Fruit fly (Drosophila melanogaster) whole organism, prepupa: ENCODE data around the gene CG31139.

Experiments used
- Blimp-1 ChIP-seq: fragments of 200-800 bp; sonication (Bioruptor generic); optimal IDR thresholded peaks from 3 replicates; lab custom pipeline; 2017; ENCODE audit warnings: missing biosample characterization, missing genetic modification characterization, mild to moderate bottlenecking, moderate library complexity, missing genetic modification reagents
- CG15336 ChIP-seq: fragments of 200-800 bp; sonication (Bioruptor generic); IDR thresholded peaks from 2 replicates; pipeline ENCODE4 v1.3.6; 2022; ENCODE audit warnings: missing biosample characterization, missing genetic modification characterization
- CG16779 ChIP-seq: fragments of 200-800 bp; sonication (Bioruptor generic); optimal IDR thresholded peaks from 3 replicates; lab custom pipeline; 2017; ENCODE audit warnings: missing biosample characterization, mild to moderate bottlenecking, missing genetic modification characterization
- CG31627 ChIP-seq: fragments of 200-800 bp; sonication (Bioruptor generic); optimal IDR thresholded peaks from 3 replicates; lab custom pipeline; 2016; ENCODE audit warnings: missing biosample characterization, missing genetic modification characterization
- CG3919 ChIP-seq: fragments of 200-800 bp; sonication (Bioruptor generic); optimal IDR thresholded peaks from 3 replicates; lab custom pipeline; 2016; ENCODE audit warnings: missing biosample characterization, missing genetic modification characterization
- CG7368 ChIP-seq: fragments of 200-800 bp; sonication (Bioruptor generic); optimal IDR thresholded peaks from 3 replicates; lab custom pipeline; 2016; ENCODE audit warnings: missing biosample characterization, missing genetic modification characterization
- CG8632 ChIP-seq: fragments of 200-800 bp; sonication (Bioruptor generic); optimal IDR thresholded peaks from 3 replicates; lab custom pipeline; 2016; ENCODE audit warnings: missing biosample characterization, missing genetic modification characterization
- Eip93F ChIP-seq: fragments of 200-800 bp; sonication (Bioruptor generic); optimal IDR thresholded peaks from 2 replicates; lab custom pipeline; 2016; ENCODE audit warnings: missing biosample characterization, mild to moderate bottlenecking, missing genetic modification characterization
- Hr39 ChIP-seq: fragments of 200-800 bp; sonication (Bioruptor generic); optimal IDR thresholded peaks from 2 replicates; lab custom pipeline; 2016; ENCODE audit warnings: missing biosample characterization, missing genetic modification characterization
- OdsH ChIP-seq: fragments of 200-800 bp; sonication (Bioruptor generic); optimal IDR thresholded peaks from 3 replicates; lab custom pipeline; 2016; ENCODE audit warnings: missing biosample characterization, missing genetic modification characterization
- Sox102F ChIP-seq: fragments of 200-800 bp; sonication (Bioruptor generic); optimal IDR thresholded peaks from 2 replicates; lab custom pipeline; 2016; ENCODE audit warnings: missing biosample characterization, mild to moderate bottlenecking, missing genetic modification characterization
- esn ChIP-seq: fragments of 200-800 bp; sonication (Bioruptor generic); optimal IDR thresholded peaks from 2 replicates; lab custom pipeline; 2016; ENCODE audit warnings: missing biosample characterization, mild to moderate bottlenecking, missing genetic modification characterization, moderate library complexity

DNA sequence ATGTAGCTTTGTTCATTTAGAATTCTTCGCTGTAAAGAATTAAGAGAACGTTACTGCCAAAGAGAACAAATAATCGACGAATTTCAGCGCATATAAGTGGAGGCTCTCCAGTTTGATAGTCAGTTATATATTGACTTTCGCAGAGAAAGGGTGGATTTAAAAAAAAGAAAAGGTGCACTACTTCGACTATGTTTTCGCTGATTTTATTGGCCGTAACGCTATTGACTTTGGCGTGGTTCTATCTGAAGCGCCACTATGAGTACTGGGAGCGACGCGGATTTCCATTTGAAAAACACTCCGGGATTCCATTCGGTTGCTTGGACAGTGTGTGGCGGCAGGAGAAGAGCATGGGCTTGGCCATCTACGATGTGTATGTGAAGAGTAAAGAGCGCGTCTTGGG lies 50.6 kb downstream of the CG31139 start, which contains the start of gene Cyp6d4:
- no peak for TF ChIP-seq Hr39 (GFP tag; lab: Kevin White, UChicago)
- no peak for TF ChIP-seq OdsH
- no peak for TF ChIP-seq Sox102F
- no peak for TF ChIP-seq CG7368 (GFP tag; lab: Kevin White, UChicago)
- TF ChIP-seq CG16779 = no peak
- no peak for TF ChIP-seq CG31627 (GFP tag; lab: Kevin White, UChicago)
- TF ChIP-seq esn = no peak
- TF ChIP-seq CG8632 = no peak
- TF ChIP-seq Eip93F (GFP tag; lab: Kevin White, UChicago) = no peak
- no peak for TF ChIP-seq CG15336
- TF ChIP-seq Blimp-1 = no peak
- no peak for TF ChIP-seq CG3919
